Worm (Caenorhabditis elegans) whole organism, L3 larva: ENCODE results near the gene clec-233.

Experiments
- R02D3.7 ChIP-seq: fragments of 150-350 bp; optimal IDR thresholded peaks from 2 replicates; lab custom pipeline; 2014; ENCODE audit warnings: missing biosample characterization, missing genetic modification characterization
- ZK546.5 ChIP-seq: sonication (generic microtip); optimal IDR thresholded peaks from 2 replicates; lab custom pipeline; 2017; ENCODE audit warnings: missing biosample characterization, missing genetic modification characterization
- aly-2 ChIP-seq: fragments of 150-350 bp; optimal IDR thresholded peaks from 2 replicates; lab custom pipeline; 2014; ENCODE audit warnings: missing biosample characterization, missing genetic modification characterization
- ama-1 ChIP-seq: fragments of 150-350 bp; optimal IDR thresholded peaks from 2 replicates; lab custom pipeline; 2018
- ceh-28 ChIP-seq: fragments of 150-350 bp; optimal IDR thresholded peaks from 2 replicates; lab custom pipeline; 2014; ENCODE audit warnings: missing biosample characterization, missing genetic modification reagents, missing genetic modification characterization
- ceh-82 ChIP-seq: fragments of 150-350 bp; optimal IDR thresholded peaks from 2 replicates; lab custom pipeline; 2014; ENCODE audit warnings: missing biosample characterization, missing genetic modification characterization
- ceh-9 ChIP-seq: sonication (generic microtip); optimal IDR thresholded peaks from 2 replicates; lab custom pipeline; 2018; ENCODE audit warnings: missing biosample characterization, missing genetic modification characterization
- daf-12 ChIP-seq: fragments of 150-350 bp; optimal IDR thresholded peaks from 2 replicates; lab custom pipeline; 2014; ENCODE audit warnings: missing biosample characterization, missing genetic modification reagents, missing genetic modification characterization
- egl-27 ChIP-seq: sonication (generic microtip); optimal IDR thresholded peaks from 4 replicates; lab custom pipeline; 2017; ENCODE audit warnings: missing biosample characterization, missing genetic modification reagents, missing genetic modification characterization
- egl-5 ChIP-seq: fragments of 150-350 bp; optimal IDR thresholded peaks from 2 replicates; lab custom pipeline; 2017; ENCODE audit warnings: missing biosample characterization, missing genetic modification reagents, missing genetic modification characterization, inconsistent platforms
- elt-2 ChIP-seq: sonication (generic microtip); optimal IDR thresholded peaks from 2 replicates; lab custom pipeline; 2016; ENCODE audit warnings: missing genetic modification reagents, mild to moderate bottlenecking, missing genetic modification characterization, missing compliant biosample characterization
- fkh-10 ChIP-seq: sonication (generic microtip); optimal IDR thresholded peaks from 2 replicates; lab custom pipeline; 2017; ENCODE audit warnings: missing biosample characterization, missing genetic modification reagents, missing genetic modification characterization
- fkh-2 ChIP-seq: fragments of 150-350 bp; optimal IDR thresholded peaks from 2 replicates; lab custom pipeline; 2014; ENCODE audit warnings: missing biosample characterization, missing genetic modification reagents, missing genetic modification characterization
- fos-1 ChIP-seq: fragments of 150-350 bp; optimal IDR thresholded peaks from 2 replicates; lab custom pipeline; 2014; ENCODE audit warnings: missing biosample characterization, missing genetic modification characterization
- hmg-11 ChIP-seq: sonication (generic microtip); optimal IDR thresholded peaks from 2 replicates; lab custom pipeline; 2016; ENCODE audit warnings: missing genetic modification characterization, missing compliant biosample characterization
- jun-1 ChIP-seq: fragments of 150-350 bp; optimal IDR thresholded peaks from 2 replicates; lab custom pipeline; 2014; ENCODE audit warnings: missing biosample characterization, missing genetic modification reagents, missing genetic modification characterization
- lin-39 ChIP-seq: fragments of 150-350 bp; optimal IDR thresholded peaks from 2 replicates; lab custom pipeline; 2018; ENCODE audit warnings: missing biosample characterization, missing genetic modification reagents, missing genetic modification characterization
- mdl-1 ChIP-seq: fragments of 150-350 bp; optimal IDR thresholded peaks from 2 replicates; lab custom pipeline; 2014; ENCODE audit warnings: missing biosample characterization, missing genetic modification characterization
- nfya-1 ChIP-seq: sonication (generic microtip); optimal IDR thresholded peaks from 2 replicates; lab custom pipeline; 2017; ENCODE audit warnings: missing genetic modification characterization, mild to moderate bottlenecking, missing compliant biosample characterization, antibody characterized with exemption, moderate library complexity; ENCODE audit not compliant: insufficient read depth
- nhr-11 ChIP-seq: fragments of 150-350 bp; optimal IDR thresholded peaks from 2 replicates; lab custom pipeline; 2014; ENCODE audit warnings: missing biosample characterization, missing genetic modification characterization
- nhr-23 ChIP-seq: fragments of 150-350 bp; optimal IDR thresholded peaks from 2 replicates; lab custom pipeline; 2014; ENCODE audit warnings: missing biosample characterization, missing genetic modification reagents, missing genetic modification characterization
- nhr-237 ChIP-seq: fragments of 150-350 bp; optimal IDR thresholded peaks from 2 replicates; lab custom pipeline; 2014; ENCODE audit warnings: missing biosample characterization, missing genetic modification characterization
- nhr-25 ChIP-seq: sonication (generic microtip); optimal IDR thresholded peaks from 2 replicates; lab custom pipeline; 2017; ENCODE audit warnings: missing biosample characterization, missing genetic modification characterization
- nhr-28 ChIP-seq: fragments of 150-350 bp; optimal IDR thresholded peaks from 2 replicates; lab custom pipeline; 2014; ENCODE audit warnings: missing biosample characterization, missing genetic modification characterization
- nhr-43 ChIP-seq: sonication (generic microtip); optimal IDR thresholded peaks from 2 replicates; lab custom pipeline; 2016; ENCODE audit warnings: mild to moderate bottlenecking, missing genetic modification characterization, missing compliant biosample characterization; ENCODE audit not compliant: poor library complexity, severe bottlenecking
- nhr-67 ChIP-seq: fragments of 150-350 bp; optimal IDR thresholded peaks from 2 replicates; lab custom pipeline; 2014; ENCODE audit warnings: missing biosample characterization, missing genetic modification characterization
- nhr-76 ChIP-seq: fragments of 150-350 bp; sonication (generic microtip); optimal IDR thresholded peaks from 5 replicates; lab custom pipeline; 2014; ENCODE audit warnings: missing biosample characterization, missing genetic modification characterization
- pha-4 ChIP-seq: fragments of 150-350 bp; optimal IDR thresholded peaks from 2 replicates; lab custom pipeline; 2014; ENCODE audit warnings: missing biosample characterization, missing genetic modification reagents, missing genetic modification characterization
- pqm-1 ChIP-seq: fragments of 150-350 bp; optimal IDR thresholded peaks from 2 replicates; lab custom pipeline; 2017; ENCODE audit warnings: missing biosample characterization, missing genetic modification characterization, inconsistent platforms
- sea-2 ChIP-seq: fragments of 150-350 bp; sonication (generic microtip); optimal IDR thresholded peaks from 4 replicates; lab custom pipeline; 2014; ENCODE audit warnings: missing biosample characterization, missing genetic modification reagents, missing genetic modification characterization
- snpc-4 ChIP-seq: fragments of 150-350 bp; optimal IDR thresholded peaks from 2 replicates; lab custom pipeline; 2014; ENCODE audit warnings: missing biosample characterization, missing genetic modification characterization
- tbx-2 ChIP-seq: sonication (generic microtip); optimal IDR thresholded peaks from 2 replicates; lab custom pipeline; 2016; ENCODE audit warnings: mild to moderate bottlenecking, missing genetic modification characterization, missing compliant biosample characterization
- unc-39 ChIP-seq: sonication (generic microtip); optimal IDR thresholded peaks from 4 replicates; lab custom pipeline; 2017; ENCODE audit warnings: missing biosample characterization, missing genetic modification characterization
- zag-1 ChIP-seq: fragments of 150-350 bp; optimal IDR thresholded peaks from 2 replicates; lab custom pipeline; 2014; ENCODE audit warnings: missing biosample characterization, missing genetic modification characterization
- ztf-11 ChIP-seq: fragments of 150-350 bp; optimal IDR thresholded peaks from 2 replicates; lab custom pipeline; 2014; ENCODE audit warnings: missing biosample characterization, missing genetic modification characterization

clec-233 gene

ce11 chrV:16214505-16214904 lies 19.2 kb upstream of the clec-233 start, which contains the start of gene F11A5.9:
TSS of gene F11A5.9 (plus strand) at chrV:16214890.
- TF ChIP-seq tbx-2 = no peak
- TF ChIP-seq ama-1 (lab: Kevin White, UChicago) = no peak
- TF ChIP-seq fos-1 (tag; lab: Kevin White, UChicago) = no peak
- TF ChIP-seq fkh-2 (tag; lab: Kevin White, UChicago) = no peak
- no peak for TF ChIP-seq hmg-11
- no peak for TF ChIP-seq nhr-28 (tag; lab: Kevin White, UChicago)
- no peak for TF ChIP-seq pqm-1
- no peak for TF ChIP-seq mdl-1 (tag; lab: Kevin White, UChicago)
- TF ChIP-seq ceh-9 (tag; lab: Kevin White, UChicago) = no peak
- no peak for TF ChIP-seq elt-2 (tag; lab: Kevin White, UChicago)
- TF ChIP-seq nhr-67 (tag; lab: Kevin White, UChicago) = no peak
- no peak for TF ChIP-seq nhr-76 (tag; lab: Kevin White, UChicago)
- TF ChIP-seq nhr-23 (tag; lab: Kevin White, UChicago) = no peak
- no peak for TF ChIP-seq ZK546.5 (tag; lab: Kevin White, UChicago)
- no peak for TF ChIP-seq ceh-28 (tag; lab: Kevin White, UChicago)
- TF ChIP-seq nhr-25 (tag; lab: Kevin White, UChicago) = no peak

- TF ChIP-seq mdl-1 (tag; lab: Kevin White, UChicago) (no peak), nhr-43 (tag; lab: Kevin White, UChicago) (no peak), R02D3.7 (tag; lab: Kevin White, UChicago) (no peak), lin-39 (tag; lab: Kevin White, UChicago) (no peak), ceh-9 (tag; lab: Kevin White, UChicago) (no peak), ceh-82 (tag; lab: Kevin White, UChicago) (no peak), ztf-11 (tag; lab: Kevin White, UChicago) (no peak), zag-1 (no peak), egl-27 (tag; lab: Kevin White, UChicago) (no peak), nfya-1 (tag; lab: Kevin White, UChicago) (no peak), egl-5 (tag; lab: Kevin White, UChicago) (no peak), daf-12 (tag; lab: Kevin White, UChicago) (no peak), fkh-10 (GFP tag; lab: Kevin White, UChicago) (no peak), pha-4 (tag; lab: Kevin White, UChicago) (no peak), aly-2 (no peak), nhr-67 (tag; lab: Kevin White, UChicago) (no peak), jun-1 (tag; lab: Kevin White, UChicago) (no peak), fos-1 (tag; lab: Kevin White, UChicago) (no peak)
Measured at ce11 chrV:16218522-16218921, 15.2 kb upstream of the clec-233 start, which contains the start of gene F11A5.15. TSS of gene F11A5.15 (minus strand) at chrV:16218622.

- TF ChIP-seq snpc-4 (tag; lab: Kevin White, UChicago) (no peak), lin-39 (tag; lab: Kevin White, UChicago) (no peak), pqm-1 (peak; percentile 10), elt-2 (tag; lab: Kevin White, UChicago) (peak; percentile 40)
Measured at ce11 chrV:16218972-16219757, 14.6 kb upstream of the clec-233 start, which contains the start of gene glc-1. TSS of gene glc-1 (plus strand) at chrV:16219634.

- no peak for TF ChIP-seq R02D3.7 (tag; lab: Kevin White, UChicago)
- TF ChIP-seq sea-2 (GFP tag; lab: Kevin White, UChicago) = no peak
- TF ChIP-seq nhr-28 (tag; lab: Kevin White, UChicago) = no peak
- no peak for TF ChIP-seq fos-1 (tag; lab: Kevin White, UChicago)
- no peak for TF ChIP-seq egl-27 (tag; lab: Kevin White, UChicago)
- no peak for TF ChIP-seq snpc-4 (tag; lab: Kevin White, UChicago)
- no peak for TF ChIP-seq nhr-237 (tag; lab: Kevin White, UChicago)
- TF ChIP-seq unc-39 (tag; lab: Kevin White, UChicago) = no peak
- no peak for TF ChIP-seq fkh-10 (GFP tag; lab: Kevin White, UChicago)
- TF ChIP-seq fkh-2 (tag; lab: Kevin White, UChicago) = no peak
- TF ChIP-seq hmg-11 = no peak
- TF ChIP-seq nhr-11 (tag; lab: Kevin White, UChicago) = no peak
- TF ChIP-seq jun-1 (tag; lab: Kevin White, UChicago) = no peak
- TF ChIP-seq nhr-43 (tag; lab: Kevin White, UChicago) = no peak
- no peak for TF ChIP-seq nhr-67 (tag; lab: Kevin White, UChicago)
- no peak for TF ChIP-seq aly-2
- TF ChIP-seq ama-1 (lab: Kevin White, UChicago) = no peak
- no peak for TF ChIP-seq nfya-1 (tag; lab: Kevin White, UChicago)
Measured at ce11 chrV:16220020-16220419, 13.7 kb upstream of the clec-233 start.
